Fruit fly (Drosophila melanogaster) whole organism, embryonic: ENCODE data around the gene CG42749.

Experiments
- CG34422 ChIP-seq: fragments of 200-800 bp; sonication (Bioruptor generic); IDR thresholded peaks from 3 replicates; pipeline ENCODE4 v1.3.6; 2022; ENCODE audit warnings: missing biosample characterization, missing genetic modification characterization
- CG43689 ChIP-seq: fragments of 200-800 bp; sonication (Bioruptor generic); IDR thresholded peaks from 2 replicates; pipeline ENCODE4 v1.3.6; 2022; ENCODE audit warnings: missing biosample characterization, missing genetic modification characterization
- CG6654 ChIP-seq: fragments of 200-800 bp; sonication (Bioruptor generic); optimal IDR thresholded peaks from 2 replicates; lab custom pipeline; 2017; ENCODE audit warnings: missing biosample characterization, mild to moderate bottlenecking, missing genetic modification characterization
- CG8924 ChIP-seq: fragments of 200-800 bp; optimal IDR thresholded peaks from 3 replicates; lab custom pipeline; 2019; ENCODE audit warnings: missing biosample characterization, mild to moderate bottlenecking, missing genetic modification characterization, moderate library complexity
- Dad ChIP-seq: fragments of 200-800 bp; sonication (Bioruptor generic); optimal IDR thresholded peaks from 3 replicates; lab custom pipeline; 2016; ENCODE audit warnings: missing biosample characterization, missing genetic modification characterization
- Drgx ChIP-seq: fragments of 200-800 bp; sonication (Bioruptor generic); IDR thresholded peaks from 2 replicates; pipeline ENCODE4 v1.3.6; 2022; ENCODE audit warnings: missing biosample characterization, missing genetic modification characterization
- Gsc ChIP-seq: fragments of 200-800 bp; sonication (Bioruptor generic); IDR thresholded peaks from 2 replicates; pipeline ENCODE4 v1.3.6; 2022; ENCODE audit warnings: missing biosample characterization, missing genetic modification characterization
- Mrtf ChIP-seq: fragments of 200-800 bp; sonication (Bioruptor generic); IDR thresholded peaks from 3 replicates; pipeline ENCODE4 v1.3.6; 2022; ENCODE audit warnings: missing biosample characterization, missing genetic modification characterization
- NFAT ChIP-seq: fragments of 200-800 bp; sonication (Bioruptor generic); IDR thresholded peaks from 2 replicates; pipeline ENCODE4 v1.3.6; 2022; ENCODE audit warnings: missing biosample characterization, missing genetic modification characterization
- Sox102F ChIP-seq: fragments of 200-800 bp; sonication (Bioruptor generic); optimal IDR thresholded peaks from 2 replicates; lab custom pipeline; 2018; ENCODE audit warnings: missing biosample characterization, mild to moderate bottlenecking, missing genetic modification characterization, moderate library complexity
- lov ChIP-seq, 2 experiments: fragments of 200-800 bp in 1 of 2; fragments of >200 bp in 1 of 2; sonication (Bioruptor generic) in 1 of 2; IDR thresholded peaks in 1 of 2; optimal IDR thresholded peaks in 1 of 2; 2 replicates in 1 of 2; 3 replicates in 1 of 2; pipeline versions ENCODE4 v1.3.6 to Lab custom; 2017 to 2022; ENCODE audit warnings: missing biosample characterization in 1 of 2, missing genetic modification characterization in 1 of 2
- maf-S ChIP-seq: fragments of 200-800 bp; sonication (Bioruptor generic); optimal IDR thresholded peaks from 2 replicates; lab custom pipeline; 2016; ENCODE audit warnings: missing biosample characterization, missing genetic modification characterization
- pan ChIP-seq, 4 experiments: fragments of >200 bp in 3 of 4; fragments of 200-800 bp in 1 of 4; sonication (Bioruptor generic) in 1 of 4; optimal IDR thresholded peaks in 3 of 4; IDR thresholded peaks in 1 of 4; 2 replicates each; pipeline versions ENCODE4 v1.3.6 to Lab custom; 2017 to 2022; ENCODE audit warnings: missing biosample characterization in 2 of 4, missing genetic modification characterization in 2 of 4, mixed read lengths in 1 of 4

- TF ChIP-seq Sox102F (GFP tag; lab: Kevin White, UChicago) (no peak), maf-S (no peak), pan (optimal IDR thresholded peaks at IDR 0.05; lab: Kevin White, UChicago) (no peak), pan (GFP tag; optimal IDR thresholded peaks at IDR 0.05 in 1 of 2, IDR thresholded peaks at IDR 0.05 in 1 of 2) (no peak), Mrtf (no peak), CG6654 (GFP tag; lab: Kevin White, UChicago) (no peak), CG8924 (tag; lab: Kevin White, UChicago) (no peak), CG43689 (no peak), lov (optimal IDR thresholded peaks at IDR 0.05; lab: Kevin White, UChicago) (no peak), lov (GFP tag; IDR thresholded peaks at IDR 0.05; lab: Robert Waterston, UW) (no peak), Gsc (GFP tag; lab: Robert Waterston, UW) (no peak), NFAT (no peak), Drgx (GFP tag; lab: Robert Waterston, UW) (no peak), CG34422 (GFP tag; lab: Robert Waterston, UW) (no peak), Dad (GFP tag; lab: Kevin White, UChicago) (no peak)
These were observed 4.9 kb downstream of the CG42749 start for dm6 chrX:5300623-5301283.
